Worm (Caenorhabditis elegans): Measurements from ENCODE around the gene R11G1.1.

DNA sequence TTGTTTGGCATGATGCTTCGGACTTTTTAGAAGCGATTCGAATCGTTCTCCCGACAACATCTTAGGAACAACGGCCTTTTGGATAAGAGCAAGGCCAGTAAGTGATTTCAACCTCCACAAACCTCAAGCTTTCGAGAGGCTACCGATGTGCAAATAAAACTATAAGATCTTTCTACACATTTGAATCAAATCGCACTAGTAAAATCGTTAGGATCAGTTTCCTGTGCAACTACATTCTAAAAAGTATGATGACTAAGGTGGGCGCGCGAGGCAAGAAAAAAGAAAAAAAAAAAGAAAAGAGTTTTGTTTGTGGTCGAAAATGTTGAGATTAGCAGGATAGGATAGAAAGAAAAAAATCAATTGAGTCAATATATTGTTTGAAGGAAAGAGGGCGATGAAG is 14.5 kb upstream of the R11G1.1 start, which contains the start of gene tmem-24:
- TF ChIP-seq ztf-28 (GFP tag; IDR thresholded peaks at IDR 0.05), result no peak
- TF ChIP-seq him-1 (tag; optimal IDR thresholded peaks at IDR 0.05), result no peak
- TF ChIP-seq ceh-79 (tag; optimal IDR thresholded peaks at IDR 0.05), result no peak
- TF ChIP-seq unc-62 (GFP tag; optimal IDR thresholded peaks at IDR 0.05), result no peak
- TF ChIP-seq bed-1 (GFP tag; IDR thresholded peaks at IDR 0.05), result no peak
- no peak for TF ChIP-seq tbx-9 (tag; optimal IDR thresholded peaks at IDR 0.05; ENCODE audit: borderline replicate concordance)
- no peak for TF ChIP-seq ztf-25 (GFP tag; IDR thresholded peaks at IDR 0.05)
- no peak for TF ChIP-seq F49E8.2 (tag; optimal IDR thresholded peaks at IDR 0.05; ENCODE audit: insufficient read depth)
- TF ChIP-seq T07F8.4 (tag; optimal IDR thresholded peaks at IDR 0.05), result no peak
- no peak for TF ChIP-seq die-1 (tag; optimal IDR thresholded peaks at IDR 0.05)
- TF ChIP-seq dpl-1 (GFP tag; optimal IDR thresholded peaks at IDR 0.05), result no peak
- TF ChIP-seq unc-130 (GFP tag; optimal IDR thresholded peaks at IDR 0.05), result no peak
- no peak for TF ChIP-seq tbp1 (GFP tag; optimal IDR thresholded peaks at IDR 0.05)
